Worm (Caenorhabditis elegans) whole organism, midembryonic: ENCODE data around the gene citk-2.

ENCODE experiments used
- T22C8.4 ChIP-seq: fragments of 200-800 bp; sonication (Bioruptor generic); IDR thresholded peaks from 2 replicates; pipeline ENCODE4 v1.3.6; 2022; ENCODE audit warnings: missing genetic modification characterization, missing compliant biosample characterization
- flt-1 ChIP-seq: fragments of 200-800 bp; sonication (Bioruptor generic); IDR thresholded peaks from 2 replicates; pipeline ENCODE4 v1.3.6; 2022; ENCODE audit warnings: missing genetic modification characterization, missing compliant biosample characterization
- klf-2 ChIP-seq: fragments of 200-800 bp; sonication (Bioruptor generic); conservative IDR thresholded peaks from 2 replicates; pipeline ENCODE4 v1.3.6; 2022; ENCODE audit warnings: missing genetic modification reagents, missing genetic modification characterization, missing compliant biosample characterization
- med-1 ChIP-seq: sonication (generic microtip); optimal IDR thresholded peaks from 2 replicates; lab custom pipeline; 2017; ENCODE audit warnings: missing genetic modification characterization, mild to moderate bottlenecking, missing compliant biosample characterization, antibody characterized with exemption, missing genetic modification reagents; ENCODE audit not compliant: insufficient read depth

- TF ChIP-seq klf-2 (GFP tag; lab: Robert Waterston, UW) (no peak), flt-1 (GFP tag; lab: Robert Waterston, UW) (no peak), T22C8.4 (GFP tag; lab: Robert Waterston, UW) (no peak), med-1 (GFP tag; lab: Kevin White, UChicago) (no peak)
Measured at ce11 chrII:4967636-4968035, 31.7 kb upstream of the citk-2 start.
